Worm (Caenorhabditis elegans) whole organism, L4/young adult: Measurements from ENCODE around the gene C03E10.3.

Experiments used
- W03F9.2 ChIP-seq: fragments of 150-350 bp; optimal IDR thresholded peaks from 2 replicates; lab custom pipeline; 2014; ENCODE audit warnings: missing biosample characterization, missing genetic modification characterization
- dao-5 ChIP-seq: sonication (generic microtip); optimal IDR thresholded peaks from 2 replicates; lab custom pipeline; 2016; ENCODE audit warnings: missing genotype, missing genetic modification characterization, moderate library complexity, missing compliant biosample characterization
- him-1 ChIP-seq: sonication (generic microtip); optimal IDR thresholded peaks from 2 replicates; lab custom pipeline; 2016; ENCODE audit warnings: missing genotype, missing genetic modification reagents, missing genetic modification characterization, missing compliant biosample characterization

ce11 chrV:11308915-11309314 is 22.7 kb downstream of the C03E10.3 start:
- TF ChIP-seq dao-5 (tag; lab: Kevin White, UChicago) (no peak), W03F9.2 (tag; lab: Kevin White, UChicago) (no peak), him-1 (tag; lab: Kevin White, UChicago) (no peak)
